Fruit fly (Drosophila melanogaster) whole organism, embryonic: Measurements from ENCODE around the gene Sodh2.
A peak's percentile ranks its signal among the peaks of the same experiment; 100 is the strongest.

Experiments
- Asciz ChIP-seq: fragments of 200-800 bp; sonication (Bioruptor generic); optimal IDR thresholded peaks from 2 replicates; lab custom pipeline; 2017; ENCODE audit warnings: missing biosample characterization, mild to moderate bottlenecking, missing genetic modification characterization, missing genetic modification reagents
- CG10267 ChIP-seq: fragments of 200-800 bp; sonication (Bioruptor generic); optimal IDR thresholded peaks from 2 replicates; lab custom pipeline; 2018; ENCODE audit warnings: missing biosample characterization, mild to moderate bottlenecking, missing genetic modification characterization, moderate library complexity
- CG11696 ChIP-seq: fragments of 200-800 bp; sonication (Bioruptor generic); IDR thresholded peaks from 2 replicates; pipeline ENCODE4 v1.3.6; 2022; ENCODE audit warnings: missing biosample characterization, missing genetic modification characterization
- CG11723 ChIP-seq: fragments of 200-800 bp; sonication (Bioruptor generic); optimal IDR thresholded peaks from 2 replicates; lab custom pipeline; 2017; ENCODE audit warnings: missing biosample characterization, mild to moderate bottlenecking, missing genetic modification characterization
- CG12942 ChIP-seq: fragments of 200-800 bp; sonication (Bioruptor generic); optimal IDR thresholded peaks from 3 replicates; lab custom pipeline; 2016; ENCODE audit warnings: missing biosample characterization, missing genetic modification characterization
- CG15479 ChIP-seq: fragments of 200-800 bp; sonication (Bioruptor generic); optimal IDR thresholded peaks from 3 replicates; lab custom pipeline; 2019; ENCODE audit warnings: missing biosample characterization, mild to moderate bottlenecking, missing genetic modification characterization, moderate library complexity
- CG16863 ChIP-seq: fragments of 200-800 bp; sonication (Bioruptor generic); optimal IDR thresholded peaks from 3 replicates; lab custom pipeline; 2016; ENCODE audit warnings: missing biosample characterization, missing genetic modification characterization
- CG33213 ChIP-seq: fragments of 200-800 bp; sonication (Bioruptor generic); optimal IDR thresholded peaks from 3 replicates; lab custom pipeline; 2016; ENCODE audit warnings: missing biosample characterization, missing genetic modification characterization
- CG5180 ChIP-seq: fragments of 200-800 bp; sonication (Bioruptor generic); optimal IDR thresholded peaks from 3 replicates; lab custom pipeline; 2017; ENCODE audit warnings: missing biosample characterization, missing genetic modification characterization, mild to moderate bottlenecking, moderate library complexity, missing genetic modification reagents
- CG7271 ChIP-seq: fragments of 200-800 bp; sonication (Bioruptor generic); optimal IDR thresholded peaks from 2 replicates; lab custom pipeline; 2018; ENCODE audit warnings: missing biosample characterization, mild to moderate bottlenecking, missing genetic modification characterization, moderate library complexity
- CG7839 ChIP-seq: fragments of 200-800 bp; sonication (Bioruptor generic); optimal IDR thresholded peaks from 3 replicates; lab custom pipeline; 2018; ENCODE audit warnings: missing biosample characterization, mild to moderate bottlenecking, missing genetic modification characterization, moderate library complexity
- CG8290 ChIP-seq, 3 experiments: fragments of 200-800 bp; sonication (Bioruptor generic); optimal IDR thresholded peaks; 2 replicates each; lab custom pipeline; 2016 to 2019; ENCODE audit warnings: missing biosample characterization in 3 of 3, missing genetic modification characterization in 3 of 3, mild to moderate bottlenecking in 2 of 3, moderate library complexity in 1 of 3
- CG8478 ChIP-seq: fragments of >200 bp; optimal IDR thresholded peaks from 2 replicates; lab custom pipeline; 2018
- CG8944 ChIP-seq: fragments of 200-800 bp; sonication (Bioruptor generic); optimal IDR thresholded peaks from 3 replicates; lab custom pipeline; 2016; ENCODE audit warnings: missing biosample characterization, missing genetic modification characterization
- CG9437 ChIP-seq: fragments of 200-800 bp; sonication (Bioruptor generic); optimal IDR thresholded peaks from 2 replicates; lab custom pipeline; 2018; ENCODE audit warnings: missing biosample characterization, mild to moderate bottlenecking, missing genetic modification characterization
- D19A ChIP-seq: fragments of 200-800 bp; optimal IDR thresholded peaks from 3 replicates; lab custom pipeline; 2019; ENCODE audit warnings: missing biosample characterization, mild to moderate bottlenecking, missing genetic modification characterization, moderate library complexity
- Deaf1 ChIP-seq: fragments of 200-800 bp; optimal IDR thresholded peaks from 3 replicates; lab custom pipeline; 2019; ENCODE audit warnings: missing biosample characterization, mild to moderate bottlenecking, missing genetic modification characterization, moderate library complexity
- Fer1 ChIP-seq: fragments of 200-800 bp; sonication (Bioruptor generic); optimal IDR thresholded peaks from 2 replicates; lab custom pipeline; 2017; ENCODE audit warnings: missing biosample characterization, mild to moderate bottlenecking, missing genetic modification characterization
- HLH4C ChIP-seq: fragments of 200-800 bp; sonication (Bioruptor generic); IDR thresholded peaks from 3 replicates; pipeline ENCODE4 v1.3.6; 2022; ENCODE audit warnings: missing biosample characterization, missing genetic modification characterization; ENCODE audit not compliant: partially characterized antibody
- Nf-YA ChIP-seq: fragments of 200-800 bp; sonication (Bioruptor generic); IDR thresholded peaks from 2 replicates; pipeline ENCODE4 v1.3.6; 2022; ENCODE audit warnings: missing biosample characterization, missing genetic modification characterization
- Side ChIP-seq: fragments of 200-800 bp; sonication (Bioruptor generic); optimal IDR thresholded peaks from 2 replicates; lab custom pipeline; 2016; ENCODE audit warnings: missing biosample characterization, missing genetic modification characterization
- al ChIP-seq: fragments of 200-800 bp; sonication (Bioruptor generic); IDR thresholded peaks from 2 replicates; pipeline ENCODE4 v1.3.6; 2022; ENCODE audit warnings: missing biosample characterization, missing genetic modification characterization
- ap ChIP-seq: fragments of 200-800 bp; sonication (Bioruptor generic); IDR thresholded peaks from 2 replicates; pipeline ENCODE4 v1.3.6; 2022; ENCODE audit warnings: missing biosample characterization, missing genetic modification characterization
- ase ChIP-seq: fragments of 200-800 bp; sonication (Bioruptor generic); IDR thresholded peaks from 3 replicates; pipeline ENCODE4 v1.3.6; 2022; ENCODE audit warnings: missing biosample characterization, missing genetic modification characterization
- cas ChIP-seq: fragments of 200-800 bp; sonication (Bioruptor generic); IDR thresholded peaks from 2 replicates; pipeline ENCODE4 v1.3.6; 2022; ENCODE audit warnings: missing biosample characterization, missing genetic modification characterization
- dm ChIP-seq: fragments of 200-800 bp; sonication (Bioruptor generic); optimal IDR thresholded peaks from 3 replicates; lab custom pipeline; 2016; ENCODE audit warnings: missing biosample characterization, missing genetic modification characterization
- dmrt99B ChIP-seq: fragments of 200-800 bp; sonication (Bioruptor generic); optimal IDR thresholded peaks from 2 replicates; lab custom pipeline; 2018; ENCODE audit warnings: missing biosample characterization, mild to moderate bottlenecking, missing genetic modification characterization, moderate library complexity
- esg ChIP-seq: fragments of 200-800 bp; sonication (Bioruptor generic); conservative IDR thresholded peaks from 2 replicates; pipeline ENCODE4 v1.3.6; 2022; ENCODE audit warnings: missing biosample characterization, missing genetic modification characterization
- eve ChIP-seq, 2 experiments: fragments of >200 bp; optimal IDR thresholded peaks; 2 replicates each; lab custom pipeline; 2017; ENCODE audit warnings: missing biosample characterization in 2 of 2, missing genetic modification characterization in 2 of 2
- her ChIP-seq: fragments of 200-800 bp; sonication (Bioruptor generic); optimal IDR thresholded peaks from 2 replicates; lab custom pipeline; 2016; ENCODE audit warnings: missing biosample characterization, missing genetic modification characterization
- knrl ChIP-seq: fragments of 200-800 bp; sonication (Bioruptor generic); IDR thresholded peaks from 3 replicates; pipeline ENCODE4 v1.3.6; 2022; ENCODE audit warnings: missing biosample characterization, missing genetic modification characterization; ENCODE audit not compliant: partially characterized antibody
- lilli ChIP-seq: fragments of 200-800 bp; sonication (Bioruptor generic); optimal IDR thresholded peaks from 3 replicates; lab custom pipeline; 2016; ENCODE audit warnings: missing biosample characterization, missing genetic modification characterization
- luna ChIP-seq: fragments of 200-800 bp; sonication (Bioruptor generic); optimal IDR thresholded peaks from 2 replicates; lab custom pipeline; 2016; ENCODE audit warnings: missing biosample characterization, missing genetic modification characterization
- mirr ChIP-seq: fragments of 200-800 bp; sonication (Bioruptor generic); optimal IDR thresholded peaks from 3 replicates; lab custom pipeline; 2018; ENCODE audit warnings: missing biosample characterization, mild to moderate bottlenecking, missing genetic modification characterization
- nmo ChIP-seq: fragments of 200-800 bp; sonication (Bioruptor generic); optimal IDR thresholded peaks from 2 replicates; lab custom pipeline; 2018; ENCODE audit warnings: missing biosample characterization, mild to moderate bottlenecking, missing genetic modification characterization, moderate library complexity
- pnt ChIP-seq: fragments of 200-800 bp; sonication (Bioruptor generic); optimal IDR thresholded peaks from 3 replicates; lab custom pipeline; 2016; ENCODE audit warnings: missing biosample characterization, missing genetic modification characterization
- prd ChIP-seq, 3 experiments: fragments of >200 bp in 2 of 3; fragments of 200-800 bp in 1 of 3; sonication (Bioruptor generic) in 1 of 3; optimal IDR thresholded peaks in 2 of 3; IDR thresholded peaks in 1 of 3; 2 replicates in 2 of 3; 3 replicates in 1 of 3; pipeline versions ENCODE4 v1.3.6 to Lab custom; 2017 to 2022; ENCODE audit warnings: missing biosample characterization in 1 of 3, missing genetic modification characterization in 1 of 3
- pum ChIP-seq: fragments of 200-800 bp; sonication (Bioruptor generic); optimal IDR thresholded peaks from 2 replicates; lab custom pipeline; 2016; ENCODE audit warnings: missing biosample characterization, missing genetic modification characterization
- rib ChIP-seq: fragments of 200-800 bp; sonication (Bioruptor generic); IDR thresholded peaks from 2 replicates; pipeline ENCODE4 v1.3.6; 2022; ENCODE audit warnings: missing biosample characterization, missing genetic modification characterization
- salm ChIP-seq: fragments of 200-800 bp; sonication (Bioruptor generic); optimal IDR thresholded peaks from 2 replicates; lab custom pipeline; 2018; ENCODE audit warnings: missing biosample characterization, mild to moderate bottlenecking, missing genetic modification characterization
- scrt ChIP-seq: fragments of 200-800 bp; sonication (Bioruptor generic); optimal IDR thresholded peaks from 2 replicates; lab custom pipeline; 2018; ENCODE audit warnings: missing biosample characterization, mild to moderate bottlenecking, missing genetic modification characterization, moderate library complexity
- stc ChIP-seq: fragments of 200-800 bp; sonication (Bioruptor generic); IDR thresholded peaks from 2 replicates; pipeline ENCODE4 v1.3.6; 2022; ENCODE audit warnings: missing biosample characterization, missing genetic modification characterization
- unpg ChIP-seq: fragments of 200-800 bp; sonication (Bioruptor generic); optimal IDR thresholded peaks from 3 replicates; lab custom pipeline; 2018; ENCODE audit warnings: missing biosample characterization, mild to moderate bottlenecking, missing genetic modification characterization, moderate library complexity
- vnd ChIP-seq: fragments of 200-800 bp; sonication (Bioruptor generic); IDR thresholded peaks from 3 replicates; pipeline ENCODE4 v1.3.6; 2022; ENCODE audit warnings: missing biosample characterization, missing genetic modification characterization; ENCODE audit not compliant: partially characterized antibody
- wek ChIP-seq: fragments of 200-800 bp; sonication (Bioruptor generic); optimal IDR thresholded peaks from 3 replicates; lab custom pipeline; 2018; ENCODE audit warnings: missing biosample characterization, mild to moderate bottlenecking, missing genetic modification characterization, moderate library complexity
- z ChIP-seq: fragments of 200-800 bp; sonication (Bioruptor generic); IDR thresholded peaks from 3 replicates; pipeline ENCODE4 v1.3.6; 2022; ENCODE audit warnings: missing biosample characterization, missing genetic modification characterization
- zf30C ChIP-seq: fragments of 200-800 bp; sonication (Bioruptor generic); optimal IDR thresholded peaks from 3 replicates; lab custom pipeline; 2018; ENCODE audit warnings: missing biosample characterization, mild to moderate bottlenecking, missing genetic modification characterization

The Sodh2 gene

dm6 chr3R:10875515-10876434, at the start of gene Sodh2 (continued):
- TF ChIP-seq CG7271 = no peak
- peak; percentile 80 for TF ChIP-seq CG11723 (GFP tag; lab: Kevin White, UChicago)
- TF ChIP-seq ap (GFP tag; lab: Robert Waterston, UW) = peak; percentile 32; the same call in 1 of the 2 replicates
- TF ChIP-seq stc (GFP tag; lab: Robert Waterston, UW) = peak; percentile 42; the same call in 1 of the 2 replicates
- no peak for TF ChIP-seq eve (GFP tag; optimal IDR thresholded peaks at IDR 0.05; lab: Kevin White, UChicago)
- peak; percentile 57 for TF ChIP-seq CG11696 (GFP tag; lab: Robert Waterston, UW)
- peak; percentile 83 for TF ChIP-seq lilli (GFP tag; lab: Kevin White, UChicago)
- TF ChIP-seq wek (GFP tag; lab: Kevin White, UChicago) = peak; percentile 85
- TF ChIP-seq ase (GFP tag; lab: Robert Waterston, UW) = peak; percentile 57; the same call in 2 of the 3 replicates
- TF ChIP-seq HLH4C = no peak
- TF ChIP-seq Asciz (GFP tag; lab: Kevin White, UChicago) = peak; percentile 82
- peak; percentile 64 for TF ChIP-seq zf30C
- TF ChIP-seq CG8290 (GFP tag; optimal IDR thresholded peaks at IDR 0.05; lab: Kevin White, UChicago) = no peak
- peak in 1 of 2 experiments; percentile 94 for TF ChIP-seq CG8290 (tag; optimal IDR thresholded peaks at IDR 0.05; lab: Kevin White, UChicago)
- peak; percentile 58 for TF ChIP-seq salm (tag; lab: Kevin White, UChicago)
- TF ChIP-seq CG10267 (tag; lab: Kevin White, UChicago) = peak; percentile 75
- peak; percentile 73 for TF ChIP-seq her
- peak; percentile 75 for TF ChIP-seq unpg (GFP tag; lab: Kevin White, UChicago)
- peak; percentile 46 for TF ChIP-seq esg (GFP tag; lab: Robert Waterston, UW)
- peak; percentile 61 for TF ChIP-seq nmo (GFP tag; lab: Kevin White, UChicago)
- TF ChIP-seq z (GFP tag; lab: Robert Waterston, UW) = 0 out of 3 replicates have a peak, but pooled peaks have one; percentile 38
- TF ChIP-seq CG12942 (GFP tag; lab: Kevin White, UChicago) = peak; percentile 32
- no peak for TF ChIP-seq knrl (GFP tag; lab: Robert Waterston, UW)
- peak; percentile 92 for TF ChIP-seq Fer1 (GFP tag; lab: Kevin White, UChicago)
- peak; percentile 72 for TF ChIP-seq mirr
- TF ChIP-seq luna (GFP tag; lab: Kevin White, UChicago) = peak; percentile 39
- TF ChIP-seq CG8944 = peak; percentile 53
- no peak for TF ChIP-seq dm (GFP tag; lab: Kevin White, UChicago)
- TF ChIP-seq pum (GFP tag; lab: Kevin White, UChicago) = peak; percentile 22
- TF ChIP-seq CG7839 (tag; lab: Kevin White, UChicago) = peak; percentile 77
- peak; percentile 80 for TF ChIP-seq CG9437
- no peak for TF ChIP-seq prd (optimal IDR thresholded peaks at IDR 0.05; lab: Kevin White, UChicago)
- TF ChIP-seq prd (GFP tag; IDR thresholded peaks at IDR 0.05; lab: Robert Waterston, UW) = peak; percentile 80
- no peak for TF ChIP-seq CG15479 (GFP tag; lab: Kevin White, UChicago)
- peak; percentile 79 for TF ChIP-seq dmrt99B (tag; lab: Kevin White, UChicago)
- TF ChIP-seq CG8478 (lab: Kevin White, UChicago) = no peak
- peak; percentile 68 for TF ChIP-seq CG5180 (GFP tag; lab: Kevin White, UChicago)
- peak; percentile 67 for TF ChIP-seq Deaf1 (tag; lab: Kevin White, UChicago)
- peak; percentile 85 for TF ChIP-seq rib
- peak; percentile 30 for TF ChIP-seq CG16863
- TF ChIP-seq scrt (GFP tag; lab: Kevin White, UChicago) = peak; percentile 90
- TF ChIP-seq al (GFP tag; lab: Robert Waterston, UW) = peak; percentile 62
- no peak for TF ChIP-seq vnd (GFP tag; lab: Robert Waterston, UW)
- TF ChIP-seq pnt (GFP tag; lab: Kevin White, UChicago) = peak; percentile 31
- TF ChIP-seq Nf-YA (GFP tag; lab: Robert Waterston, UW) = 0 out of 2 replicates have a peak, but pooled peaks have one; percentile 40
- peak; percentile 53 for TF ChIP-seq CG33213 (GFP tag; lab: Kevin White, UChicago)
- peak; percentile 73 for TF ChIP-seq D19A (tag; lab: Kevin White, UChicago)
- TF ChIP-seq cas (GFP tag; lab: Robert Waterston, UW) = 0 out of 2 replicates have a peak, but pooled peaks have one; percentile 9
- TF ChIP-seq Side (GFP tag; lab: Kevin White, UChicago) = peak; percentile 73
